Worm (Caenorhabditis elegans): Measurements from ENCODE around the gene srg-47.

Gene srg-47

DNA sequence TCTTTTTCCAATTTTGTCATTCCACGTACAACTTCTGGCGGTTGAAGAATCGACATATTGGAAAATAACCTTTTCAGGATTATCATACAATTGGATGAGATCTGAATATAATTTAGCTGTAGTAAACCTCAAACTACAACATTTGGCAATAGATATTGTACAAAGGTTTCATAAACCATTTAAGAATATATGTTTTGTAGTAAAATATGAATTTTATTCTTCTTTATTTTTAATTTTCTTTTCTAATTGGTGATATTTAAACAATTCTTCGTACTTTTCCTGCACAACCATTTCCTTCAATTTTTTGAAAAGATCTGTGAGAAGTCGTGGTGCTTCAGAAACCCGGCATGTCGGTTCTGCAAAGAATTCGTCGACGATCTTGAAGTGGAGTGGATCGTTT lies 35.1 kb downstream of the srg-47 start, which contains the start of gene C53A5.17:
TSS of gene C53A5.17 (minus strand) at position 101 of the 400 bp plus-strand sequence.
- no peak for TF ChIP-seq him-1 (tag; optimal IDR thresholded peaks at IDR 0.05)
- no peak for TF ChIP-seq W03F9.2 (tag; optimal IDR thresholded peaks at IDR 0.05)
- no peak for TF ChIP-seq dao-5 (tag; optimal IDR thresholded peaks at IDR 0.05)

DNA sequence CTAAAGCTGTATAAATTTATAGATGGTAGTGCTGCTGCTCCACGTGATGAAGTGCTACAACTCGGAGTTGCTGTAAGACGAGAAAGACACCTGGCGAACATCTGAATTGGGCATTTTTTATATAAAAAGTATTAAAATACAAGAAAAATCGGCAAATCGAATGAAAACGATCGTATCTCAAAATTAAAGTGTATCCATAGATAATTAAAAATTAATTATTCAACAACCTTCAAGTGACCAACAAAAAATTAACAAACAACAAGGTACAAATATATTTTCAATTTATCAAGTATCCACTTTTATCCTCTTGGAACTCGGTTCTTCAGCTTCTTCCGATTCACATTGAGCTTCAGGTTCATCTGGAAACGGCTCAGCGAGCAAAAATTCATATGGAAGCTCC lies 36.8 kb downstream of the srg-47 start, which contains the start of gene R02D5.8:
TSS of gene R02D5.8 (minus strand) at position 101 of the 400 bp plus-strand sequence.
- TF ChIP-seq dao-5 (tag; optimal IDR thresholded peaks at IDR 0.05) (no peak), him-1 (tag; optimal IDR thresholded peaks at IDR 0.05) (no peak), W03F9.2 (tag; optimal IDR thresholded peaks at IDR 0.05) (no peak)

DNA sequence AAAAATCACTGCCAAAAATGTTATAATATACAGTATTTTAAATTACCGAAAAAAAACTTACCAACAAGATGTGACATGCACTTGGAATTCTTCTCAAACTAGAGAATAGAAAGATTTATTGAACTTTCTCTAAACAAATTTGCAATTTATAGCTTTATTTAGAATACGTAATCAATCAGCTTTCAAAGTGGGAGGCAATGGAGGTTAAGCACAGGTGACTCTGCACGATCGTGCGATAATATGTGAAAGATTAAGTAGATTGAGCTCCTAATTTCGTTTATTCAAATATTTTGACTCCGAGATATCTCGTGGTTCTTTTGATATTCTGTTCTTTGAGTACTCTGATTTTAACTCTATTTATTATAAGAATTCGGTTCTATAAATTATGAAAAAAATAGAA lies 38.1 kb downstream of the srg-47 start, which contains the start of gene R02D5.6:
TSS of gene R02D5.6 (minus strand) at position 101 of the 400 bp plus-strand sequence.
- TF ChIP-seq W03F9.2 (tag; optimal IDR thresholded peaks at IDR 0.05) = no peak
- no peak for TF ChIP-seq dao-5 (tag; optimal IDR thresholded peaks at IDR 0.05)
- no peak for TF ChIP-seq him-1 (tag; optimal IDR thresholded peaks at IDR 0.05)

DNA sequence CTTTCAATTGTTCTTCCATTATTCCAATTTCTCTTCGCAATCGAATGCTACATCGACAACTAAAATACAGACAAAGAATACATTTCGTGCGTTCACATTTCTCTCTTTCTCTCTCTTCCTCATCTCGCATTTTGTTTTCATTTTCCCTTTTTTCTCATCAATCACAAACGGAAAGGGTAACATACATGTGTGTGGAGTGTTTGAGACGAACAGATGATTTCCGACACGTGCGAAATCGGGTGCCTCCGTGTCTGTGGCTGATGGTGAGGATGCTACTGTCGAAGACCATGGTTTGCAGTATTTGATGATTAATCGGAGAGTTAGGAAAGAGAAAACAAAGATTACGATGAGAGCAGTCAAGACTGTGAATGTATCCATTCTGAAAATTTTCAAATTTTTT lies 45.3 kb downstream of the srg-47 start, which contains the start of gene R02D5.9:
TSS of gene R02D5.9 (minus strand) at position 378 of the 400 bp plus-strand sequence.
- no peak for TF ChIP-seq him-1 (tag; optimal IDR thresholded peaks at IDR 0.05)
- no peak for TF ChIP-seq dao-5 (tag; optimal IDR thresholded peaks at IDR 0.05)
- no peak for TF ChIP-seq W03F9.2 (tag; optimal IDR thresholded peaks at IDR 0.05)

DNA sequence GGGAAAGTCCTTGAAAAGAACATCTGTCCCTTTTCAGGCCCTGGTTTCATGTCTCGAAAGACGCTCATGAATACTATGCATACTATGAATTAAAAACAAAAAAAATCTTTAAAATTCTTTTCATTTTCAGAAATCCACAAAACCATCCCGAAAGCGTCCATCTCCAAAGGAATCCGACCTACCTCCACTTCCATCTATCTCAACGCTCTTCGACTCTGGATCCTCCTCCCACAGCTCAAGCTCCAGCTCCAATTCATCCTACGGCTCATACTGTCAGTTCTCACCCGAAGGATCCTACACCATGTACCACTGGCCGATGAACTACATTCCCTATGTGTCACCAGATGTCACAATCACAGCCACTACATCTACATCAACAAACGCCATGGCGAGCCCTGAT lies 47.5 kb downstream of the srg-47 start:
- no peak for TF ChIP-seq W03F9.2 (tag; optimal IDR thresholded peaks at IDR 0.05)

DNA sequence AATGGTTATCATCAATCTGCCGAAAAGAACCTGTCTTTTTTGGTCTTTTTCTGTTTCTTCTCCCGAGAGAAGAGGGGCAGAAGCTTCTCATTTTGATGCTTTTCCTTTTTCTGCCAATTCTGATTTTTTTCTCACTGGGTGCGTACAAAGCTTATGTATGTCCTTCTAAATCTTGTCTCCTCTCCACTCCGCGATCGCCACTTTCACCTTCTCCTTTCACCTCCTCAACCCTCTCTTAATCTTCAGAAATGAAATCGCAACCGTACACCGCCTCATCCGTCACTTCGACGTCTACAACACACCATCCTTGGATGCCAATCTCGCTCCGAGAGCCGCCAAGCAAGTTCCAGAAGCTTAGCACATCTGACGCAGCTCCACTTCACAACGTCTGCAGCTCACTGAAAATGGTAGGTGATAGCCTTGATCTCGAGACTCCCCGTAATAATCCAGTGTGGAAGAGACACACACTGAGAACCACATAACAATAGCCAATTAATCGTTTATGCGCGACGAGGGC lies 48.0 kb downstream of the srg-47 start, which contains the start of gene R02D5.1:
TSS of gene R02D5.1 (plus strand) at position 245 of the 517 bp plus-strand sequence.
- no peak for TF ChIP-seq him-1 (tag; optimal IDR thresholded peaks at IDR 0.05)
- TF ChIP-seq W03F9.2 (tag; optimal IDR thresholded peaks at IDR 0.05) = no peak
- no peak for TF ChIP-seq dao-5 (tag; optimal IDR thresholded peaks at IDR 0.05)

DNA sequence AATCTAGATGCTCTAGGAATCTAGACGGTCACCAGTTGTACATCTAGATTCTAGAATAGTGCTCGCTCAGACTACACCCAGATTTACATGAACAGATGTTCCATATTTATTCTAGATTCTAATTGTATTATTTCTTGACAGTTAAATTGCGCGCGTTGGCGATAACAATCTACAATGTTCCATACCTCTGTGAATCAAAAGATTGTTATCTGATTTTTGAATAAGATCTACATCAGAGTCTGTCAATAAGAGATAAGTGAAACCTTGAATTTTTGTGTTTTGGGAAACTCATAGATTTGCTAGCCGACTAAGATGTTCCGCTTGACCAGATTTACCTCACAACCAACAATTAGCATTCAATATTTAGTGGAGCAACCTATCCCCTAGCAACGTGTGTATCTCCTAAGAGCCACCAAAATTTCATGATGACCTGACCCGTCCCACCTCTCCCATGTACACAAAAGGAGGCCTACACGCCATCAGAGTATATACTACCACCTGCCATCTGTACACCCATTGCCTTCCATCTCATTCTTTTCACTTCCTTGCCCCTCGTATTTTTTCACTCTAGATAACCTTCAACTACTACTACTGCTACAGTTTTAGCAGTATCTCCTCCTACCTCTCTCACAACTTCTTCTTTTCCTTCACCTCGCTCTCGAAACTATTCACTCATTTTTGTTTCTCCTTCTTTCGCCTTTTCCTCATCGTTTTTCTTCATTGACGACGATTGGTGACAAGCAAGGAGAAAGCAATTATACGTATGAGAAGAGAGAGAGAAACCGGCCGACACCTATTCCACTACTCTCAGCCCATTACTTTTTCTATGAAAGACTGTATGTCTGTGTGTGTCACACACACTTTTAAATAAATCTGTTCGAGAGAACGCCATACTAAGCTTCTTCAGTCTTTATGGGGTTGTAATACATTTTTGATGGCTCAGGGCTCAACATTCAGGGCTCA lies 49.1 kb downstream of the srg-47 start:
- TF ChIP-seq him-1 (tag; optimal IDR thresholded peaks at IDR 0.05) (no peak), W03F9.2 (tag; optimal IDR thresholded peaks at IDR 0.05) (no peak), dao-5 (tag; optimal IDR thresholded peaks at IDR 0.05) (no peak)

DNA sequence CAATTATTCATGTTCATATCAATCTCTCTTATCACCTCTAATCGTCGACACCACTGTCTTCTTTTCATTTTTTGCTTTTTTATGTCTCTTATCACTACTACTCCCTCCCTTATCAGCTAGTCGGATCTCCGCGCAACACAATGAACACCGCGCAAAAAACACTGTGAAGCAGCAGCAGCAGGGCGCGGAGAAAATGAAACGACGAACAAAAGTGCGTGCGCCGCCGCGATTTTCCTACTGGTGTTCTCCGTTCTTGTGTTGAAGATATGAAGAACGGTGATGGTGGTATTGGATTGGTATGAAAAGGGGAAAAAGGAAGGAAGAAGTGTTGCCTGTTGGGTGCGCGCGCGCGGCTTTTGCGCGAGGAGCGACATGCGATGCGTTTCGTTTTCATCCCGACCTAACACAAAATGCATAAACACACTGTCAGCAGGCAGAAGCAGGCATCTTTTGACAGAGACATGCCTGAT lies 50.3 kb downstream of the srg-47 start:
- TF ChIP-seq W03F9.2 (tag; optimal IDR thresholded peaks at IDR 0.05) = no peak
- no peak for TF ChIP-seq him-1 (tag; optimal IDR thresholded peaks at IDR 0.05)
- TF ChIP-seq dao-5 (tag; optimal IDR thresholded peaks at IDR 0.05) = no peak

Data from whole organism, L4/young adult.